Worm (Caenorhabditis elegans): ENCODE results near the gene idpb-5.
A peak's percentile ranks its signal among the peaks of the same experiment; 100 is the strongest.

The idpb-5 gene

ce11 chrV:11817263-11817726, 22.0 kb upstream of the idpb-5 start:
- TF ChIP-seq akir-1 (GFP tag; optimal IDR thresholded peaks at IDR 0.05), result no peak
- no peak for TF ChIP-seq nhr-120 (GFP tag; IDR thresholded peaks at IDR 0.05)
- 0 out of 2 replicates have a peak, but pooled peaks have one; percentile 64 for TF ChIP-seq ceh-58 (GFP tag; IDR thresholded peaks at IDR 0.05)
- peak; percentile 31; the same call in 1 of the 2 replicates for TF ChIP-seq dox-1 (GFP tag; IDR thresholded peaks at IDR 0.05)
- TF ChIP-seq nfya-2 (GFP tag; IDR thresholded peaks at IDR 0.05), result no peak
- TF ChIP-seq nhr-27 (tag; optimal IDR thresholded peaks at IDR 0.05), result no peak
- TF ChIP-seq tlf-1 (GFP tag; optimal IDR thresholded peaks at IDR 0.05), result peak; percentile 55
- peak; percentile 66; the same call in 1 of the 2 replicates for TF ChIP-seq pbrm-1 (GFP tag; IDR thresholded peaks at IDR 0.05)
- no peak for TF ChIP-seq F39B2.1 (GFP tag; IDR thresholded peaks at IDR 0.05)
- TF ChIP-seq F57C9.4 (tag; optimal IDR thresholded peaks at IDR 0.05), result no peak
- 0 out of 2 replicates have a peak, but pooled peaks have one; percentile 51 for TF ChIP-seq K11D2.4 (GFP tag; IDR thresholded peaks at IDR 0.05)
- TF ChIP-seq dpff-1 (tag; optimal IDR thresholded peaks at IDR 0.05), result no peak
- peak; percentile 16; the same call in 1 of the 2 replicates for TF ChIP-seq C06A6.2 (GFP tag; conservative IDR thresholded peaks at IDR 0.05)
- TF ChIP-seq egl-44 (GFP tag; IDR thresholded peaks at IDR 0.05), result peak; percentile 78
- TF ChIP-seq repo-1 (tag; optimal IDR thresholded peaks at IDR 0.05), result peak; percentile 82
- TF ChIP-seq cebp-1 (GFP tag; IDR thresholded peaks at IDR 0.05), result peak; percentile 43; the same call in 1 of the 2 replicates
- peak; percentile 30 for TF ChIP-seq cebp-1 (tag; optimal IDR thresholded peaks at IDR 0.05)
- TF ChIP-seq aptf-3 (GFP tag; IDR thresholded peaks at IDR 0.05), result no peak
- TF ChIP-seq ekl-4 (GFP tag; IDR thresholded peaks at IDR 0.05), result peak; percentile 29; the same call in 1 of the 2 replicates
- TF ChIP-seq athp-1 (tag; optimal IDR thresholded peaks at IDR 0.05), result no peak
- TF ChIP-seq Y56A3A.18 (GFP tag; IDR thresholded peaks at IDR 0.05), result peak; percentile 91
- TF ChIP-seq Y53G8AR.9 (GFP tag; conservative IDR thresholded peaks at IDR 0.05), result peak; percentile 91
- TF ChIP-seq madf-6 (GFP tag; IDR thresholded peaks at IDR 0.05), result peak; percentile 59
- TF ChIP-seq lin-26 (GFP tag; IDR thresholded peaks at IDR 0.05), result peak; percentile 69; the same call in 1 of the 2 replicates
- TF ChIP-seq nfyb-1 (GFP tag; IDR thresholded peaks at IDR 0.05), result peak; percentile 83
- peak; percentile 15; the same call in 1 of the 2 replicates for TF ChIP-seq hmg-1.2 (GFP tag; IDR thresholded peaks at IDR 0.05)
- TF ChIP-seq mcd-1 (GFP tag; IDR thresholded peaks at IDR 0.05), result no peak
- no peak for TF ChIP-seq unc-62 (GFP tag; optimal IDR thresholded peaks at IDR 0.05)

- TF ChIP-seq ztf-3 (GFP tag; optimal IDR thresholded peaks at IDR 0.05) (no peak), nfyb-1 (GFP tag; IDR thresholded peaks at IDR 0.05) (peak; percentile 50), hmg-20 (GFP tag; IDR thresholded peaks at IDR 0.05) (no peak), C06A6.2 (GFP tag; conservative IDR thresholded peaks at IDR 0.05) (0 out of 2 replicates have a peak, but pooled peaks have one; percentile 10), cebp-2 (GFP tag; IDR thresholded peaks at IDR 0.05) (no peak), Y53G8AR.9 (GFP tag; conservative IDR thresholded peaks at IDR 0.05) (0 out of 2 replicates have a peak, but pooled peaks have one; percentile 40), ekl-4 (GFP tag; IDR thresholded peaks at IDR 0.05) (peak; percentile 37; the same call in 1 of the 2 replicates), hmg-1.2 (GFP tag; IDR thresholded peaks at IDR 0.05) (0 out of 2 replicates have a peak, but pooled peaks have one; percentile 3), snpc-3.4 (tag; optimal IDR thresholded peaks at IDR 0.05) (no peak), ceh-40 (GFP tag; IDR thresholded peaks at IDR 0.05) (no peak), F10E7.11 (tag; optimal IDR thresholded peaks at IDR 0.05) (no peak), ZK185.1 (tag; optimal IDR thresholded peaks at IDR 0.05; ENCODE audit: poor library complexity, severe bottlenecking) (no peak)
These were observed 21.3 kb upstream of the idpb-5 start for ce11 chrV:11818064-11818463.

- peak in 1 of 3 experiments; percentile 18 for TF ChIP-seq lin-35 (GFP tag; optimal IDR thresholded peaks at IDR 0.05)
- peak; percentile 24; the same call in 1 of the 2 replicates for TF ChIP-seq nfyb-1 (GFP tag; IDR thresholded peaks at IDR 0.05)
- no peak for TF ChIP-seq F55B11.4 (tag; optimal IDR thresholded peaks at IDR 0.05; ENCODE audit: borderline replicate concordance, insufficient read depth)
- no peak for TF ChIP-seq lin-26 (GFP tag; IDR thresholded peaks at IDR 0.05)
- no peak for TF ChIP-seq egl-18 (GFP tag; IDR thresholded peaks at IDR 0.05)
- TF ChIP-seq attf-3 (GFP tag; conservative IDR thresholded peaks at IDR 0.05), result no peak
- no peak for TF ChIP-seq madf-8 (GFP tag; conservative IDR thresholded peaks at IDR 0.05)
- TF ChIP-seq let-607 (tag; optimal IDR thresholded peaks at IDR 0.05), result no peak
- no peak for TF ChIP-seq F57C9.4 (tag; optimal IDR thresholded peaks at IDR 0.05)
- no peak for TF ChIP-seq nhr-179 (tag; optimal IDR thresholded peaks at IDR 0.05)
- no peak for TF ChIP-seq Y95B8A.8 (GFP tag; IDR thresholded peaks at IDR 0.05)
- no peak for TF ChIP-seq chd-7 (tag; optimal IDR thresholded peaks at IDR 0.05)
- TF ChIP-seq dpl-1 (GFP tag; optimal IDR thresholded peaks at IDR 0.05), result no peak
- TF ChIP-seq ekl-4 (GFP tag; IDR thresholded peaks at IDR 0.05), result no peak
- no peak for TF ChIP-seq egrh-3 (GFP tag; IDR thresholded peaks at IDR 0.05)
- peak; percentile 19; the same call in 1 of the 2 replicates for TF ChIP-seq hmg-1.2 (GFP tag; IDR thresholded peaks at IDR 0.05)
These were observed 20.5 kb upstream of the idpb-5 start for ce11 chrV:11818786-11819185.
